Worm (Caenorhabditis elegans) whole organism, L3 larva: ENCODE measurements around the gene hcp-1.

ENCODE experiments used
- fos-1 ChIP-seq: fragments of 150-350 bp; optimal IDR thresholded peaks from 2 replicates; lab custom pipeline; 2014; ENCODE audit warnings: missing biosample characterization, missing genetic modification characterization
- nfya-1 ChIP-seq: sonication (generic microtip); optimal IDR thresholded peaks from 2 replicates; lab custom pipeline; 2017; ENCODE audit warnings: missing genetic modification characterization, mild to moderate bottlenecking, missing compliant biosample characterization, antibody characterized with exemption, moderate library complexity; ENCODE audit not compliant: insufficient read depth
- nhr-237 ChIP-seq: fragments of 150-350 bp; optimal IDR thresholded peaks from 2 replicates; lab custom pipeline; 2014; ENCODE audit warnings: missing biosample characterization, missing genetic modification characterization
- pqm-1 ChIP-seq: fragments of 150-350 bp; optimal IDR thresholded peaks from 2 replicates; lab custom pipeline; 2017; ENCODE audit warnings: missing biosample characterization, missing genetic modification characterization, inconsistent platforms
- snpc-4 ChIP-seq: fragments of 150-350 bp; optimal IDR thresholded peaks from 2 replicates; lab custom pipeline; 2014; ENCODE audit warnings: missing biosample characterization, missing genetic modification characterization

DNA sequence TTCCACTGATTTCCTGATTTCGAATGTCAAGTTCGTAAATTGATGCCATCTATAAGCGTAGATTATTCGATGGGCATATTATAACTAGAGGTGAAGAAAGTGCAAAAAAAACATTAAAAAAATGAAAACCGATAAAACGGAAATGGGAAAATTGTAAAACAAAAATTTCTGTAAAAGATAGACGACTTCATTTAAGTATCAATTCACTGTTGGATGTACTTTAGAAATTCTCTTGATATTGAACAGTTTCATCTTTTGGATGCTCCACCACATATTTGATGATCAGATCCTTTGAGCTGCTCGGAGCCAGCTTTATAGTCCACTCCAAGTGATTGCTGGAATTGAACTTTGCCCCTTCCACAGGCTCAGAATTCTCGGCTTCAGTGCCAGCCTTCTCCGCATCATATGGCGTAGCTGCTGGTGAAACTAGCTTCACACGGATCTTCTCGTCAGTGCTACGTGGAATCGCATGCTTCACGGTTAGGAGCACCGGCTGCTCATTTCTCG, 8.6 kb downstream of the hcp-1 start, which contains the start of gene ZK1055.6:
- TF ChIP-seq nfya-1 (tag; lab: Kevin White, UChicago), result no peak
- no peak for TF ChIP-seq fos-1 (tag; lab: Kevin White, UChicago)
- TF ChIP-seq snpc-4, result no peak
- TF ChIP-seq pqm-1 (tag; lab: Kevin White, UChicago), result no peak
- no peak for TF ChIP-seq nhr-237
